Fruit fly (Drosophila melanogaster) Kc167 (cell line): ENCODE data around the gene Mst84Da.

Experiments used
- Sin3A ChIP-seq: fragments of >200 bp; optimal IDR thresholded peaks from 2 replicates; lab custom pipeline; 2018; ENCODE audit warnings: missing external identifiers
- h ChIP-seq: fragments of >200 bp; optimal IDR thresholded peaks from 3 replicates; lab custom pipeline; 2018; ENCODE audit warnings: missing external identifiers
- insv ChIP-seq: fragments of >200 bp; optimal IDR thresholded peaks from 3 replicates; lab custom pipeline; 2018; ENCODE audit warnings: missing external identifiers
- psq ChIP-seq: fragments of >200 bp; optimal IDR thresholded peaks from 2 replicates; lab custom pipeline; 2017; ENCODE audit warnings: missing external identifiers
- ttk ChIP-seq: sonication (Bioruptor generic); optimal IDR thresholded peaks from 2 replicates; lab custom pipeline; 2017; ENCODE audit warnings: missing external identifiers

DNA sequence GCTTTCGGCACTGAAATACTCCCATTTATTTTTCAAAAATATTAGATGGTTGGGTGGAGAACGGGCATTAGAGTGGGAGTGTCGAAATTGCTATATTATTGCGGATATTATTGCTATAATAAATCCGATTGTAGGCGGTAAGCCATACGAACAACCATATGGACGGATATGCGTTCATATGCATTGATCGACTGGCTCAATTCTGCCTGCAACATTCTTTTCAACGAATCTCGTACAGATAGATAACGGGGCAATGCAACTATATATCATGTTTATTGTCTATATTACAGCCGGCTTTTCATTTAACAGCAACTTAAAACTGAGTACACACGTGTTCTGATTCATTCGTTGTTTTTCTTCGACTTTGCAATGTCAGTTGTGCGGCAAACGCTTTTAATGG is 25.5 kb downstream of the Mst84Da start, which contains the start of gene CG42650:
- TF ChIP-seq insv (lab: Kevin White, UChicago) (no peak), h (lab: Kevin White, UChicago) (no peak), psq (lab: Kevin White, UChicago) (no peak), Sin3A (lab: Kevin White, UChicago) (no peak), ttk (lab: Kevin White, UChicago) (no peak)
